Worm (Caenorhabditis elegans): ENCODE data around the gene C31H2.3.

The C31H2.3 gene

ce11 chrX:5154278-5154677 lies at the start of gene C31H2.3:
Gene C31H2.3, minus strand, starts transcription at chrX:5154378.
- TF ChIP-seq irx-1 (tag; optimal IDR thresholded peaks at IDR 0.05) (no peak), pax-3 (tag; optimal IDR thresholded peaks at IDR 0.05) (no peak)

ce11 chrX:5202923-5203322 lies 48.7 kb upstream of the C31H2.3 start:
- TF ChIP-seq fkh-4 (tag; optimal IDR thresholded peaks at IDR 0.05; ENCODE audit: borderline replicate concordance) (no peak), nhr-237 (tag; optimal IDR thresholded peaks at IDR 0.05) (no peak), ces-1 (GFP tag; optimal IDR thresholded peaks at IDR 0.05) (no peak), egl-13 (tag; optimal IDR thresholded peaks at IDR 0.05) (no peak), nhr-47 (tag; optimal IDR thresholded peaks at IDR 0.05) (no peak), ztf-4 (tag; optimal IDR thresholded peaks at IDR 0.05) (no peak), nhr-85 (tag) (no peak), ets-5 (GFP tag; IDR thresholded peaks at IDR 0.05) (no peak), nhr-19 (GFP tag; conservative IDR thresholded peaks at IDR 0.05) (no peak), alr-1 (tag; optimal IDR thresholded peaks at IDR 0.05; ENCODE audit: borderline replicate concordance) (no peak), elt-2 (tag; optimal IDR thresholded peaks at IDR 0.05) (no peak), unc-130 (tag; optimal IDR thresholded peaks at IDR 0.05) (no peak), nhr-71 (tag; optimal IDR thresholded peaks at IDR 0.05) (no peak), C34B4.2 (tag; optimal IDR thresholded peaks at IDR 0.05) (no peak), egl-27 (tag; optimal IDR thresholded peaks at IDR 0.05) (no peak)

- peak; percentile 38 for TF ChIP-seq elt-2 (tag; optimal IDR thresholded peaks at IDR 0.05)
- TF ChIP-seq blmp-1 (tag; optimal IDR thresholded peaks at IDR 0.05), result no peak
These were observed 48.2 kb upstream of the C31H2.3 start for ce11 chrX:5202399-5202798.

ce11 chrX:5201860-5202259 lies 47.7 kb upstream of the C31H2.3 start:
- TF ChIP-seq nhr-12 (tag; optimal IDR thresholded peaks at IDR 0.05) (no peak), nhr-71 (tag; optimal IDR thresholded peaks at IDR 0.05) (no peak), nhr-19 (GFP tag; conservative IDR thresholded peaks at IDR 0.05) (no peak), fkh-4 (tag; optimal IDR thresholded peaks at IDR 0.05; ENCODE audit: borderline replicate concordance) (no peak), nhr-76 (tag; optimal IDR thresholded peaks at IDR 0.05) (no peak), skn-1 (tag; optimal IDR thresholded peaks at IDR 0.05) (no peak), elt-3 (tag; optimal IDR thresholded peaks at IDR 0.05) (no peak)

DNA sequence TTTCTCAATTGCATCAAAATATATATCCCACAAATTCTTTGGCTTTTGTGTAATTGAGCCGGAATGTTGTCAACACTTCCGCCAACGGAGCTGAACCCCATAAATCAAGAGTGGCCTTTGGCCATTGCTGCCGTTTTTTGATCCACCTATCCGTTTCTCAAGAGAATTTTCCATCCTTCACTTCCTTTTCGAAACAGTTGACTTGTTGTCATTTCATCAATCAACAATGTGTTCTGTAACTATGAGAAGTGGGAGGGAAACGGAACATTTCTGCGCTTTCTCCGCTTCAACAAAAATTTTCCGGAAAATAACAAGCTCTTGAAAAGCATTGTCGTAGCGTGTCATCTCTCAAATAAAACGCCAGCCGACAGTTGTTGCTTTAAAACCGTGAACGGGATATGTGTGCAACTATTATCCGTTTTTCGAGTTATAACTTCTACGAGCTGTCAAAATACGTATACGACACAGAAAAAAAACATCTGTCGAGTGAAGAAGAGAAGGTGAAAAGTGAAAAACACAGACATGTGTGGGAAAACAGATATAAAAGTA lies 45.7 kb upstream of the C31H2.3 start:
- TF ChIP-seq lin-14 (GFP tag; optimal IDR thresholded peaks at IDR 0.05), result peak; percentile 48
- peak; percentile 25 for TF ChIP-seq nhr-71 (tag; optimal IDR thresholded peaks at IDR 0.05)
- peak; percentile 40 for TF ChIP-seq rnt-1 (tag; optimal IDR thresholded peaks at IDR 0.05)
- no peak for TF ChIP-seq unc-86 (tag; optimal IDR thresholded peaks at IDR 0.05)
- peak; percentile 56 for TF ChIP-seq nhr-85 (tag)

- TF ChIP-seq nhr-76 (tag; optimal IDR thresholded peaks at IDR 0.05) (no peak), nhr-19 (GFP tag; conservative IDR thresholded peaks at IDR 0.05) (peak; percentile 39), lin-14 (GFP tag; optimal IDR thresholded peaks at IDR 0.05) (peak; percentile 58), xbp-1 (tag; optimal IDR thresholded peaks at IDR 0.05) (no peak), mdl-1 (tag; optimal IDR thresholded peaks at IDR 0.05) (peak in 1 of 2 experiments; percentile 10), snu-23 (GFP tag; optimal IDR thresholded peaks at IDR 0.05) (peak; percentile 20), nhr-71 (tag; optimal IDR thresholded peaks at IDR 0.05) (peak; percentile 46), rnt-1 (tag; optimal IDR thresholded peaks at IDR 0.05) (peak; percentile 76)
These were observed 45.1 kb upstream of the C31H2.3 start for ce11 chrX:5199245-5199644.

DNA sequence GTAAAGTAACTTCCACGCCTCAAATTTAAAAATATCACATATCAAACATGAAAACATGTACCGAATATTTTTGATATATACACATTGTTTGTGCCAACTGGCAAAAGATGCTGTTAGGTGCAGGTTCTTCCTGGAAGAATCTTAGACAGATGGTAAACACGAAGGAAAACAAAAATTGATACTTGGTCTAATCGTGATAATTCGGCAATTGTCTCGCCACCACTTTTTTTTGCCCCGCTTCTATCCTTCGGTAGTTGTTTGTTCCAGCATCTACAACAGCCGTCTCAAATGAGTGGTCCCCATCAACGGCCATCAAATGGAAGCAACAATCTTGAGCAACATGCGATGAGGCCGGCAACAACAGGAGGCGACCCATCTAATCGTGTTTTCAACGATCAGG lies 43.3 kb upstream of the C31H2.3 start:
- TF ChIP-seq C16A3.4 (tag; optimal IDR thresholded peaks at IDR 0.05) (no peak), nhr-19 (GFP tag; conservative IDR thresholded peaks at IDR 0.05) (0 out of 2 replicates have a peak, but pooled peaks have one; percentile 7), C04F5.9 (tag; optimal IDR thresholded peaks at IDR 0.05) (no peak), mdl-1 (tag; optimal IDR thresholded peaks at IDR 0.05) (no peak), nhr-76 (tag; optimal IDR thresholded peaks at IDR 0.05) (no peak), aha-1 (tag; optimal IDR thresholded peaks at IDR 0.05) (no peak), nhr-28 (tag; optimal IDR thresholded peaks at IDR 0.05) (no peak), lin-13 (GFP tag; optimal IDR thresholded peaks at IDR 0.05) (no peak), unc-86 (tag; optimal IDR thresholded peaks at IDR 0.05) (no peak), vab-15 (tag; optimal IDR thresholded peaks at IDR 0.05) (no peak), lin-35 (GFP tag; optimal IDR thresholded peaks at IDR 0.05) (no peak), lin-14 (GFP tag; optimal IDR thresholded peaks at IDR 0.05) (peak; percentile 43), rnt-1 (tag; optimal IDR thresholded peaks at IDR 0.05) (peak; percentile 22), dsc-1 (tag; optimal IDR thresholded peaks at IDR 0.05) (no peak), irx-1 (tag; optimal IDR thresholded peaks at IDR 0.05) (no peak), hlh-4 (tag; optimal IDR thresholded peaks at IDR 0.05) (no peak), sptf-1 (tag; optimal IDR thresholded peaks at IDR 0.05) (no peak), nhr-71 (tag; optimal IDR thresholded peaks at IDR 0.05) (peak; percentile 28), tbx-2 (tag; optimal IDR thresholded peaks at IDR 0.05) (no peak)
